Worm (Caenorhabditis elegans): Measurements from ENCODE around the gene T03D3.5.

Gene T03D3.5

DNA sequence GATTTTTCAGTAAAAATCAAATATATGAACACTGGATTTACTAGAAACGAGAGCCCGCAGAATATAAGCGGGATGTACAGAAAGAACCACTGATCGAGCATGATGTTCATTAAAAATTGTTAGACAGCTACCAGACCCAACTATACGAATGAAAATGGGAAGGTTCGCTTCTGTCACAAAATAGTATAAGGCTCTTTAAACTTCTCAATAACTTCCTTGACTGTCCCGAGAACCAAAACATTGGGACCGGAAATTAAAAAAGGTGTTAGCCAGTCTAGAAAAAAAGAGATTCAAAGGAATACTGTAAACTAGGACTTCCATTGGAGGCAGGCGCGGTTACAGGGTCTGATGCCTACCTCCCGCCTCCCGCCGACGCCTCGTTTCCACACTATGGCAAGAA is 31.2 kb upstream of the T03D3.5 start, which contains the start of gene srj-55:
srj-55 (minus strand) TSS at position 101 of the 400 bp plus-strand sequence.
- TF ChIP-seq tbx-8 (GFP tag; optimal IDR thresholded peaks at IDR 0.05) (no peak), nhr-28 (tag; optimal IDR thresholded peaks at IDR 0.05) (no peak), ces-1 (GFP tag; optimal IDR thresholded peaks at IDR 0.05) (no peak), drap-1 (GFP tag; optimal IDR thresholded peaks at IDR 0.05) (no peak), blmp-1 (tag; optimal IDR thresholded peaks at IDR 0.05) (no peak), nhr-2 (tag; optimal IDR thresholded peaks at IDR 0.05) (no peak), ceh-83 (GFP tag; optimal IDR thresholded peaks at IDR 0.05) (no peak), nhr-237 (tag; optimal IDR thresholded peaks at IDR 0.05) (no peak)

DNA sequence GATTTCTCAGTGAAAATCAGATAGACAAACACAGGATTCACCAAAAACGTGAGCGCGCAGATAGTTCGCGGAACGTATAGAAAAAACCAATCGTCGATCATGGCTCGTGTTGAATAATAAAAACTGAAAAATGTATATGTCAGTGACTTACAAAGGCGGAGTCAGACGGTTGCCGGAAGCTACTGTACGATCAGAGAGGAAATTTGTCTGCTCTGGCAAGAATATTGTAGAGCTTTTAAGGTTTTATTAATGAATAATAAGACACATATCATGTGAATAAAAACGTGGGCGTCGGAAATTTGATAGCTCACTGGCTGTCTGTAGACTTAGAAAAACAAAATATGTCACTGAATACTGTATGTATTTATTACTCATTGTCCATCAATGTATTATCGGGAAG is 28.8 kb upstream of the T03D3.5 start, which contains the start of gene srj-57:
srj-57 (minus strand) TSS at position 101 of the 400 bp plus-strand sequence.
- TF ChIP-seq bed-3 (GFP tag; optimal IDR thresholded peaks at IDR 0.05) (no peak), lin-13 (tag; optimal IDR thresholded peaks at IDR 0.05) (no peak), unc-39 (tag; optimal IDR thresholded peaks at IDR 0.05) (no peak), tbx-8 (GFP tag; optimal IDR thresholded peaks at IDR 0.05) (no peak), ces-1 (GFP tag; optimal IDR thresholded peaks at IDR 0.05) (no peak), hlh-1 (tag; optimal IDR thresholded peaks at IDR 0.05) (no peak), ceh-83 (GFP tag; optimal IDR thresholded peaks at IDR 0.05) (no peak), nhr-28 (tag; optimal IDR thresholded peaks at IDR 0.05) (no peak), pha-4 (tag; optimal IDR thresholded peaks at IDR 0.05) (no peak), nhr-2 (tag; optimal IDR thresholded peaks at IDR 0.05) (no peak), nhr-237 (tag; optimal IDR thresholded peaks at IDR 0.05) (no peak), unc-120 (tag; optimal IDR thresholded peaks at IDR 0.05; ENCODE audit: poor library complexity, severe bottlenecking) (no peak), elt-3 (tag; optimal IDR thresholded peaks at IDR 0.05) (no peak), ztf-11 (tag; optimal IDR thresholded peaks at IDR 0.05) (no peak)

- TF ChIP-seq unc-62 (GFP tag; optimal IDR thresholded peaks at IDR 0.05) (no peak), nhr-76 (tag; optimal IDR thresholded peaks at IDR 0.05) (no peak), flh-1 (GFP tag; optimal IDR thresholded peaks at IDR 0.05) (no peak), elt-3 (tag; optimal IDR thresholded peaks at IDR 0.05) (no peak)
Observed at ce11 chrV:2849071-2849470, 22.4 kb upstream of the T03D3.5 start, which contains the start of gene ugt-53. ugt-53 (plus strand) TSS chrV:2849343.

DNA sequence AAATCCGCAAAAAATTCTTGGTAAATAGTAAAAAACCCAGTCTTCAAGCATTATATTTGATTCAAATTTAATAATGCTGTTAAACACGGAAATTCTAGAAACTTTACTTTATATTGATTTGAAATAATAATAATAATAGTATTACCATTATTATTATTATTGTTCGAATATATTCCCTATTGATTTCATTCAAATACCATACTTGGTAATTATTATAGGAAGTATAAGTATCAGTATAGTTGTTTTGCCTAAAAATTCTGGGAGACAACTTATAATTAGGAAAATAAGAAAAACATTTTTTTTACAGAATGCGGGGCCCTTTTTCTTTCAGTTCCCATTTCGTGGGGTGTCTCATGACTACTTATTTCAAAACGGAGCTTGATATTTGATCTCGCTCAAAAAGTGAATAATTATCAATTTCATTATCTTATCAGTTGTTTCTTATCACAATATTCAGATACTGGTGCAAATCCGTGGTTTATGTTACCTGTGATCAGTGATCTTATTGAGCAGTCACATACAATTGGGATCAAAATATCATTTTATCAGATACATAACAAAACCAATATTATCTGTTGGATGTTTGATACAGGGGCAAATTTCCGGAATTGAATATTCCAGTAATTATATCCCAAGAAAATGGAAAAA is 21.8 kb upstream of the T03D3.5 start, which contains the start of gene srj-49:
srj-49 (minus strand) TSS at position 51 of the 648 bp plus-strand sequence.
- TF ChIP-seq nhr-12 (tag; optimal IDR thresholded peaks at IDR 0.05) (no peak), M03D4.4 (tag; optimal IDR thresholded peaks at IDR 0.05) (no peak), hlh-1 (tag; optimal IDR thresholded peaks at IDR 0.05) (no peak), nhr-76 (tag; optimal IDR thresholded peaks at IDR 0.05) (no peak), mls-2 (tag; optimal IDR thresholded peaks at IDR 0.05) (no peak), lin-32 (GFP tag; optimal IDR thresholded peaks at IDR 0.05) (no peak), bed-3 (GFP tag; optimal IDR thresholded peaks at IDR 0.05) (no peak), unc-120 (tag; optimal IDR thresholded peaks at IDR 0.05; ENCODE audit: poor library complexity, severe bottlenecking) (no peak), unc-62 (GFP tag; optimal IDR thresholded peaks at IDR 0.05) (no peak), zip-8 (tag; optimal IDR thresholded peaks at IDR 0.05) (no peak), sptf-1 (tag; optimal IDR thresholded peaks at IDR 0.05) (no peak), drap-1 (GFP tag; optimal IDR thresholded peaks at IDR 0.05) (no peak)

ce11 chrV:2845771-2846170 is 19.1 kb upstream of the T03D3.5 start, which contains the start of gene srj-44:
srj-44 (minus strand) TSS chrV:2845871.
- TF ChIP-seq mls-2 (tag; optimal IDR thresholded peaks at IDR 0.05) (no peak), ceh-83 (GFP tag; optimal IDR thresholded peaks at IDR 0.05) (no peak), unc-39 (tag; optimal IDR thresholded peaks at IDR 0.05) (no peak), blmp-1 (tag; optimal IDR thresholded peaks at IDR 0.05) (no peak), nhr-2 (tag; optimal IDR thresholded peaks at IDR 0.05) (no peak), drap-1 (GFP tag; optimal IDR thresholded peaks at IDR 0.05) (no peak), nhr-12 (tag; optimal IDR thresholded peaks at IDR 0.05) (no peak), lin-32 (GFP tag; optimal IDR thresholded peaks at IDR 0.05) (no peak), nhr-76 (tag; optimal IDR thresholded peaks at IDR 0.05) (no peak), elt-1 (tag; optimal IDR thresholded peaks at IDR 0.05; ENCODE audit: borderline replicate concordance, insufficient read depth) (no peak), ces-1 (GFP tag; optimal IDR thresholded peaks at IDR 0.05) (no peak), elt-3 (tag; optimal IDR thresholded peaks at IDR 0.05) (no peak), unc-120 (tag; optimal IDR thresholded peaks at IDR 0.05; ENCODE audit: poor library complexity, severe bottlenecking) (no peak), nhr-28 (tag; optimal IDR thresholded peaks at IDR 0.05) (no peak)

ce11 chrV:2836501-2836900 is 9.9 kb upstream of the T03D3.5 start, which contains the start of gene srj-45:
srj-45 (minus strand) TSS chrV:2836601.
- TF ChIP-seq nhr-28 (tag; optimal IDR thresholded peaks at IDR 0.05) = no peak
- TF ChIP-seq lsy-2 (tag; optimal IDR thresholded peaks at IDR 0.05) = no peak
- TF ChIP-seq drap-1 (GFP tag; optimal IDR thresholded peaks at IDR 0.05) = no peak
- no peak for TF ChIP-seq nhr-12 (tag; optimal IDR thresholded peaks at IDR 0.05)
- TF ChIP-seq sem-2 (GFP tag; optimal IDR thresholded peaks at IDR 0.05) = no peak
- no peak for TF ChIP-seq elt-3 (tag; optimal IDR thresholded peaks at IDR 0.05)
- TF ChIP-seq M03D4.4 (tag; optimal IDR thresholded peaks at IDR 0.05) = no peak
- no peak for TF ChIP-seq nhr-76 (tag; optimal IDR thresholded peaks at IDR 0.05)
- TF ChIP-seq tbx-8 (GFP tag; optimal IDR thresholded peaks at IDR 0.05) = no peak
- TF ChIP-seq lin-13 (tag; optimal IDR thresholded peaks at IDR 0.05) = no peak
- TF ChIP-seq hlh-1 (tag; optimal IDR thresholded peaks at IDR 0.05) = no peak
- TF ChIP-seq pha-4 (tag; optimal IDR thresholded peaks at IDR 0.05) = no peak
- no peak for TF ChIP-seq ceh-39 (tag; optimal IDR thresholded peaks at IDR 0.05)
- no peak for TF ChIP-seq nhr-2 (tag; optimal IDR thresholded peaks at IDR 0.05)

All from whole organism, mixed stage, embryonic.